Fruit fly (Drosophila melanogaster) whole organism, embryonic: Measurements from ENCODE around the gene Nse4.

ENCODE experiments used
- Asciz ChIP-seq: fragments of 200-800 bp; sonication (Bioruptor generic); optimal IDR thresholded peaks from 2 replicates; lab custom pipeline; 2017; ENCODE audit warnings: missing biosample characterization, mild to moderate bottlenecking, missing genetic modification characterization, missing genetic modification reagents
- Bgb ChIP-seq: fragments of 200-800 bp; sonication (Bioruptor generic); IDR thresholded peaks from 2 replicates; pipeline ENCODE4 v1.3.6; 2022; ENCODE audit warnings: missing biosample characterization, missing genetic modification characterization; ENCODE audit not compliant: partially characterized antibody
- CG12299 ChIP-seq: fragments of 200-800 bp; sonication (Bioruptor generic); optimal IDR thresholded peaks from 2 replicates; lab custom pipeline; 2018; ENCODE audit warnings: missing biosample characterization, mild to moderate bottlenecking, missing genetic modification characterization
- CG1233 ChIP-seq: fragments of 200-800 bp; sonication (Bioruptor generic); optimal IDR thresholded peaks from 4 replicates; lab custom pipeline; 2018; ENCODE audit warnings: missing biosample characterization, mild to moderate bottlenecking, missing genetic modification characterization
- CG13296 ChIP-seq: fragments of 200-800 bp; sonication (Bioruptor generic); optimal IDR thresholded peaks from 3 replicates; lab custom pipeline; 2018; ENCODE audit warnings: missing biosample characterization, mild to moderate bottlenecking, missing genetic modification characterization
- CG14014 ChIP-seq: fragments of 200-800 bp; sonication (Bioruptor generic); IDR thresholded peaks from 2 replicates; pipeline ENCODE4 v1.3.6; 2022; ENCODE audit warnings: missing biosample characterization, missing genetic modification characterization
- CG16813 ChIP-seq: fragments of 200-800 bp; sonication (Bioruptor generic); IDR thresholded peaks from 3 replicates; pipeline ENCODE4 v1.3.6; 2022; ENCODE audit warnings: missing biosample characterization, missing genetic modification characterization; ENCODE audit not compliant: partially characterized antibody
- CG2875 ChIP-seq: fragments of 200-800 bp; sonication (Bioruptor generic); optimal IDR thresholded peaks from 2 replicates; lab custom pipeline; 2017; ENCODE audit warnings: missing biosample characterization, mild to moderate bottlenecking, missing genetic modification characterization, missing genetic modification reagents
- CG30020 ChIP-seq: fragments of 200-800 bp; optimal IDR thresholded peaks from 2 replicates; lab custom pipeline; 2019; ENCODE audit warnings: missing biosample characterization, mild to moderate bottlenecking, missing genetic modification characterization, moderate library complexity
- CG32767 ChIP-seq: fragments of 200-800 bp; sonication (Bioruptor generic); IDR thresholded peaks from 2 replicates; pipeline ENCODE4 v1.3.6; 2022; ENCODE audit warnings: missing biosample characterization, missing genetic modification characterization
- CG3281 ChIP-seq: fragments of 200-800 bp; sonication (Bioruptor generic); optimal IDR thresholded peaks from 3 replicates; lab custom pipeline; 2017; ENCODE audit warnings: missing biosample characterization, mild to moderate bottlenecking, missing genetic modification characterization
- CG33213 ChIP-seq: fragments of 200-800 bp; sonication (Bioruptor generic); optimal IDR thresholded peaks from 3 replicates; lab custom pipeline; 2016; ENCODE audit warnings: missing biosample characterization, missing genetic modification characterization
- CG34376 ChIP-seq: fragments of 200-800 bp; sonication (Bioruptor generic); optimal IDR thresholded peaks from 2 replicates; lab custom pipeline; 2018; ENCODE audit warnings: missing biosample characterization, mild to moderate bottlenecking, missing genetic modification characterization
- CG4282 ChIP-seq: fragments of 200-800 bp; sonication (Bioruptor generic); optimal IDR thresholded peaks from 2 replicates; lab custom pipeline; 2016; ENCODE audit warnings: missing biosample characterization, missing genetic modification characterization
- CG4617 ChIP-seq: fragments of 200-800 bp; sonication (Bioruptor generic); optimal IDR thresholded peaks from 3 replicates; lab custom pipeline; 2016; ENCODE audit warnings: missing biosample characterization, missing genetic modification characterization, borderline replicate concordance
- CG7987 ChIP-seq: fragments of 200-800 bp; sonication (Bioruptor generic); optimal IDR thresholded peaks from 2 replicates; lab custom pipeline; 2018; ENCODE audit warnings: missing biosample characterization, mild to moderate bottlenecking, missing genetic modification characterization, moderate library complexity
- CG8388 ChIP-seq: fragments of 200-800 bp; sonication (Bioruptor generic); optimal IDR thresholded peaks from 2 replicates; lab custom pipeline; 2019; ENCODE audit warnings: missing biosample characterization, mild to moderate bottlenecking, missing genetic modification characterization, moderate library complexity
- CG8924 ChIP-seq: fragments of 200-800 bp; optimal IDR thresholded peaks from 3 replicates; lab custom pipeline; 2019; ENCODE audit warnings: missing biosample characterization, mild to moderate bottlenecking, missing genetic modification characterization, moderate library complexity
- CG9876 ChIP-seq: fragments of 200-800 bp; sonication (Bioruptor generic); optimal IDR thresholded peaks from 2 replicates; lab custom pipeline; 2016; ENCODE audit warnings: missing biosample characterization, missing genetic modification characterization
- CrebB ChIP-seq: fragments of 200-800 bp; sonication (Bioruptor generic); optimal IDR thresholded peaks from 3 replicates; lab custom pipeline; 2018; ENCODE audit warnings: missing biosample characterization, mild to moderate bottlenecking, missing genetic modification characterization
- Fer1 ChIP-seq: fragments of 200-800 bp; sonication (Bioruptor generic); optimal IDR thresholded peaks from 2 replicates; lab custom pipeline; 2017; ENCODE audit warnings: missing biosample characterization, mild to moderate bottlenecking, missing genetic modification characterization
- MESR4 ChIP-seq: fragments of 200-800 bp; sonication (Bioruptor generic); optimal IDR thresholded peaks from 2 replicates; lab custom pipeline; 2018; ENCODE audit warnings: missing biosample characterization, mild to moderate bottlenecking, missing genetic modification characterization, moderate library complexity
- Med ChIP-seq: fragments of 200-800 bp; sonication (Bioruptor generic); peaks from one replicate; lab custom pipeline; 2016; ENCODE audit warnings: missing biosample characterization, missing genetic modification characterization, mild to moderate bottlenecking, inconsistent platforms, moderate library complexity
- NFAT ChIP-seq: fragments of 200-800 bp; sonication (Bioruptor generic); IDR thresholded peaks from 2 replicates; pipeline ENCODE4 v1.3.6; 2022; ENCODE audit warnings: missing biosample characterization, missing genetic modification characterization
- Pdp1 ChIP-seq, 2 experiments: fragments of 200-800 bp; sonication (Bioruptor generic); optimal IDR thresholded peaks; 3 replicates each; lab custom pipeline; 2016; ENCODE audit warnings: missing biosample characterization in 2 of 2, missing genetic modification characterization in 2 of 2, mild to moderate bottlenecking in 1 of 2, moderate library complexity in 1 of 2
- Scr ChIP-seq: fragments of 200-800 bp; sonication (Bioruptor generic); IDR thresholded peaks from 2 replicates; pipeline ENCODE4 v1.3.6; 2022; ENCODE audit warnings: missing biosample characterization, missing genetic modification characterization; ENCODE audit not compliant: partially characterized antibody
- Sox100B ChIP-seq: fragments of 200-800 bp; sonication (Bioruptor generic); optimal IDR thresholded peaks from 3 replicates; lab custom pipeline; 2018; ENCODE audit warnings: missing biosample characterization, mild to moderate bottlenecking, missing genetic modification characterization
- Xrp1 ChIP-seq: fragments of 200-800 bp; sonication (Bioruptor generic); IDR thresholded peaks from 2 replicates; pipeline ENCODE4 v1.3.6; 2022; ENCODE audit warnings: missing biosample characterization, missing genetic modification characterization
- YL-1 ChIP-seq: fragments of 200-800 bp; sonication (Bioruptor generic); optimal IDR thresholded peaks from 3 replicates; lab custom pipeline; 2017; ENCODE audit warnings: missing biosample characterization, mild to moderate bottlenecking, missing genetic modification characterization
- corto ChIP-seq: fragments of 200-800 bp; sonication (Bioruptor generic); optimal IDR thresholded peaks from 2 replicates; lab custom pipeline; 2016; ENCODE audit warnings: missing biosample characterization, mild to moderate bottlenecking, missing genetic modification characterization, moderate library complexity
- en ChIP-seq: fragments of 200-800 bp; sonication (Bioruptor generic); optimal IDR thresholded peaks from 2 replicates; lab custom pipeline; 2016; ENCODE audit warnings: missing biosample characterization, missing genetic modification characterization
- eve ChIP-seq, 2 experiments: fragments of >200 bp; optimal IDR thresholded peaks; 2 replicates each; lab custom pipeline; 2017; ENCODE audit warnings: missing biosample characterization in 2 of 2, missing genetic modification characterization in 2 of 2
- gro ChIP-seq: fragments of 200-800 bp; sonication (Bioruptor generic); optimal IDR thresholded peaks from 2 replicates; lab custom pipeline; 2016; ENCODE audit warnings: missing biosample characterization, missing genetic modification characterization
- kni ChIP-seq: fragments of 200-800 bp; sonication (Bioruptor generic); optimal IDR thresholded peaks from 3 replicates; lab custom pipeline; 2017; ENCODE audit warnings: mild to moderate bottlenecking, missing biosample characterization, missing genetic modification reagents, missing genetic modification characterization
- lola ChIP-seq, 3 experiments: fragments of >200 bp in 2 of 3; fragments of 200-800 bp in 1 of 3; sonication (Bioruptor generic) in 1 of 3; optimal IDR thresholded peaks; 2 replicates each; lab custom pipeline; 2017 to 2019; ENCODE audit warnings: missing biosample characterization in 3 of 3, missing genetic modification characterization in 3 of 3, mild to moderate bottlenecking in 1 of 3, moderate library complexity in 1 of 3
- mirr ChIP-seq: fragments of 200-800 bp; sonication (Bioruptor generic); optimal IDR thresholded peaks from 3 replicates; lab custom pipeline; 2018; ENCODE audit warnings: missing biosample characterization, mild to moderate bottlenecking, missing genetic modification characterization
- nom ChIP-seq: fragments of 200-800 bp; sonication (Bioruptor generic); optimal IDR thresholded peaks from 2 replicates; lab custom pipeline; 2017; ENCODE audit warnings: missing biosample characterization, missing genetic modification characterization, mild to moderate bottlenecking, moderate library complexity, missing genetic modification reagents
- odd ChIP-seq: fragments of 200-800 bp; sonication (Bioruptor generic); optimal IDR thresholded peaks from 2 replicates; lab custom pipeline; 2017; ENCODE audit warnings: missing biosample characterization, mild to moderate bottlenecking, missing genetic modification characterization
- sens ChIP-seq: fragments of 200-800 bp; sonication (Bioruptor generic); peaks from one replicate; lab custom pipeline; 2016; ENCODE audit warnings: missing biosample characterization, missing genetic modification characterization
- seq ChIP-seq: fragments of 200-800 bp; sonication (Bioruptor generic); IDR thresholded peaks from 2 replicates; pipeline ENCODE4 v1.3.6; 2022; ENCODE audit warnings: missing biosample characterization, missing genetic modification characterization
- slp2 ChIP-seq: fragments of 200-800 bp; sonication (Bioruptor generic); optimal IDR thresholded peaks from 2 replicates; lab custom pipeline; 2016; ENCODE audit warnings: missing biosample characterization, missing genetic modification characterization
- tin ChIP-seq: fragments of 200-800 bp; sonication (Bioruptor generic); optimal IDR thresholded peaks from 3 replicates; lab custom pipeline; 2016; ENCODE audit warnings: missing biosample characterization, missing genetic modification characterization
- tll ChIP-seq, 2 experiments: fragments of 200-800 bp in 1 of 2; fragments of >200 bp in 1 of 2; sonication (Bioruptor generic) in 1 of 2; optimal IDR thresholded peaks; 2 replicates each; lab custom pipeline; 2017 to 2019; ENCODE audit warnings: missing biosample characterization in 2 of 2, missing genetic modification characterization in 2 of 2, mild to moderate bottlenecking in 1 of 2, moderate library complexity in 1 of 2
- tna ChIP-seq: fragments of 200-800 bp; sonication (Bioruptor generic); IDR thresholded peaks from 2 replicates; pipeline ENCODE4 v1.3.6; 2022; ENCODE audit warnings: missing biosample characterization, missing genetic modification characterization; ENCODE audit not compliant: partially characterized antibody
- unc-4 ChIP-seq: fragments of 200-800 bp; sonication (Bioruptor generic); IDR thresholded peaks from 2 replicates; pipeline ENCODE4 v1.3.6; 2022; ENCODE audit warnings: missing biosample characterization, missing genetic modification characterization; ENCODE audit not compliant: partially characterized antibody
- wdn ChIP-seq: fragments of 200-800 bp; sonication (Bioruptor generic); IDR thresholded peaks from 2 replicates; pipeline ENCODE4 v1.3.6; 2022; ENCODE audit warnings: missing biosample characterization, missing genetic modification characterization
- wek ChIP-seq: fragments of 200-800 bp; sonication (Bioruptor generic); optimal IDR thresholded peaks from 3 replicates; lab custom pipeline; 2018; ENCODE audit warnings: missing biosample characterization, mild to moderate bottlenecking, missing genetic modification characterization, moderate library complexity

Nse4 gene

DNA sequence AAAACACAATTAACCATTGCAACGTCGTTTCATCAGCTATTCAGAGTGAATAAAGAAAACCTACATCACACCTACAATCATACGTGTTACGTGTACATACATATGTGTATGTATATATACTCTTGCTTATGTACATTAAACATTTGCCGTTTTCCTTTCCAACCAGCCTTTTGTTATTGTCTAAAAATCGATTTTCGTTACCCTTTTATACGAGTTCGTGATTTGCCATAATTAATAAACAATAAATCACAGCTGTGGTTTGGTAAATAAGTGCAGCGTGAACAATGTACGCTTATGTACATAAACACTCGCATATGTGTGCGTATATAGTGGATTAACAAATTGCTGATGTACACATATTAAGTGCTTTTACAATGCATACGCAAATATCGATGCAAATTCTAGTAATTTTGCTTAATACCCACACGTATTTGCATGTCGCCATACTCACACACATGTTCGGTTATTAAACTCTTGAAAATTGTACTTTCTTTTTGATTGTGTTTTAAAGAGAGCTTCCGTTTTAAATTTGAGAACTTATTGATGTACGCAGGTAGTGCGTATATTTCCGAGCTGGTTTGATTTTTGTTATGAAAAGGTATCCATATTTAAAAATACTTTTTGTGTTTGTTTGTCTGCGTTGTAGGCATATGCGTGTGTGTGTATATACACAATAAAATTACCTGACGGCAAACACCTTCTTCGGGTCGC lies 42.2 kb upstream of the Nse4 start:
- TF ChIP-seq lola (GFP tag; optimal IDR thresholded peaks at IDR 0.05; lab: Kevin White, UChicago) (peak in 1 of 3 experiments; percentile 2), Pdp1 (GFP tag; optimal IDR thresholded peaks at IDR 0.05; lab: Kevin White, UChicago) (peak in 1 of 2 experiments; percentile 74), mirr (GFP tag; lab: Kevin White, UChicago) (peak; percentile 13), kni (GFP tag; lab: Kevin White, UChicago) (peak; percentile 37), CG32767 (GFP tag; lab: Robert Waterston, UW) (peak; percentile 19; the same call in 1 of the 2 replicates), CG8388 (GFP tag; lab: Kevin White, UChicago) (no peak), Asciz (peak; percentile 24), corto (peak; percentile 9), CG1233 (peak; percentile 1), Fer1 (GFP tag; lab: Kevin White, UChicago) (peak; percentile 49), NFAT (GFP tag; lab: Robert Waterston, UW) (no peak), CG33213 (GFP tag; lab: Kevin White, UChicago) (no peak), nom (GFP tag; lab: Kevin White, UChicago) (peak; percentile 36), unc-4 (GFP tag; lab: Robert Waterston, UW) (0 out of 2 replicates have a peak, but pooled peaks have one; percentile 6), CG16813 (GFP tag; lab: Robert Waterston, UW) (no peak), tin (no peak), gro (GFP tag; lab: Kevin White, UChicago) (peak; percentile 0), wdn (GFP tag; lab: Robert Waterston, UW) (no peak), sens (peak; percentile 80), YL-1 (GFP tag; lab: Kevin White, UChicago) (peak; percentile 17), en (no peak), CrebB (tag; lab: Kevin White, UChicago) (no peak), CG9876 (GFP tag; lab: Kevin White, UChicago) (no peak), CG12299 (tag; lab: Kevin White, UChicago) (peak; percentile 23), slp2 (GFP tag; lab: Kevin White, UChicago) (no peak), CG8924 (tag; lab: Kevin White, UChicago) (peak; percentile 12), CG4282 (GFP tag; lab: Kevin White, UChicago) (no peak), wek (GFP tag; lab: Kevin White, UChicago) (peak; percentile 42), Scr (GFP tag; lab: Robert Waterston, UW) (no peak), Sox100B (GFP tag; lab: Kevin White, UChicago) (peak; percentile 6), Med (GFP tag; lab: Kevin White, UChicago) (peak; percentile 70), CG3281 (GFP tag; lab: Kevin White, UChicago) (peak; percentile 5), CG14014 (GFP tag; lab: Robert Waterston, UW) (peak; percentile 27; the same call in 1 of the 2 replicates), CG30020 (tag; lab: Kevin White, UChicago) (peak; percentile 59), CG13296 (GFP tag; lab: Kevin White, UChicago) (peak; percentile 60), tll (GFP tag; optimal IDR thresholded peaks at IDR 0.05; lab: Kevin White, UChicago) (peak in 1 of 2 experiments; percentile 30), seq (GFP tag; lab: Robert Waterston, UW) (no peak), Xrp1 (GFP tag; lab: Robert Waterston, UW) (0 out of 2 replicates have a peak, but pooled peaks have one; percentile 6), eve (GFP tag; optimal IDR thresholded peaks at IDR 0.05; lab: Kevin White, UChicago) (peak in 1 of 2 experiments; percentile 91), odd (GFP tag; lab: Kevin White, UChicago) (peak; percentile 56), Bgb (no peak), CG2875 (GFP tag; lab: Kevin White, UChicago) (no peak), CG34376 (GFP tag; lab: Kevin White, UChicago) (peak; percentile 60), tna (GFP tag; lab: Robert Waterston, UW) (0 out of 2 replicates have a peak, but pooled peaks have one; percentile 17), CG4617 (GFP tag; lab: Kevin White, UChicago) (peak; percentile 17), MESR4 (GFP tag; lab: Kevin White, UChicago) (peak; percentile 70), CG7987 (peak; percentile 61)
